Worm (Caenorhabditis elegans) whole organism, L1 larva: ENCODE results near the gene swsn-7.

Experiments used
- Y116A8C.19 ChIP-seq: sonication (generic microtip); optimal IDR thresholded peaks from 2 replicates; lab custom pipeline; 2016; ENCODE audit warnings: missing compliant biosample characterization, missing genetic modification characterization, borderline replicate concordance
- aly-2 ChIP-seq: fragments of 150-350 bp; optimal IDR thresholded peaks from 2 replicates; lab custom pipeline; 2014; ENCODE audit warnings: missing biosample characterization, missing genetic modification characterization
- ama-1 ChIP-seq: fragments of 150-350 bp; optimal IDR thresholded peaks from 2 replicates; lab custom pipeline; 2014
- blmp-1 ChIP-seq: fragments of 150-350 bp; optimal IDR thresholded peaks from 2 replicates; lab custom pipeline; 2014; ENCODE audit warnings: missing biosample characterization, missing genetic modification characterization
- lir-3 ChIP-seq: sonication (generic microtip); optimal IDR thresholded peaks from 2 replicates; lab custom pipeline; 2016; ENCODE audit warnings: mild to moderate bottlenecking, missing genetic modification characterization, moderate library complexity, missing compliant biosample characterization; ENCODE audit not compliant: poor library complexity
- nhr-76 ChIP-seq: sonication (generic microtip); optimal IDR thresholded peaks from 2 replicates; lab custom pipeline; 2017; ENCODE audit warnings: missing biosample characterization, missing genetic modification characterization
- pqm-1 ChIP-seq: sonication (generic microtip); optimal IDR thresholded peaks from 3 replicates; lab custom pipeline; 2017; ENCODE audit warnings: missing biosample characterization, missing genetic modification characterization
- tbx-2 ChIP-seq: sonication (generic microtip); optimal IDR thresholded peaks from 2 replicates; lab custom pipeline; 2016; ENCODE audit warnings: missing genetic modification characterization, missing compliant biosample characterization
- unc-62 ChIP-seq: fragments of 150-350 bp; optimal IDR thresholded peaks from 2 replicates; lab custom pipeline; 2014; ENCODE audit warnings: missing biosample characterization, missing genetic modification reagents, missing genetic modification characterization
- unc-86 ChIP-seq: sonication (generic microtip); optimal IDR thresholded peaks from 2 replicates; lab custom pipeline; 2016; ENCODE audit warnings: missing genetic modification characterization, missing compliant biosample characterization

DNA sequence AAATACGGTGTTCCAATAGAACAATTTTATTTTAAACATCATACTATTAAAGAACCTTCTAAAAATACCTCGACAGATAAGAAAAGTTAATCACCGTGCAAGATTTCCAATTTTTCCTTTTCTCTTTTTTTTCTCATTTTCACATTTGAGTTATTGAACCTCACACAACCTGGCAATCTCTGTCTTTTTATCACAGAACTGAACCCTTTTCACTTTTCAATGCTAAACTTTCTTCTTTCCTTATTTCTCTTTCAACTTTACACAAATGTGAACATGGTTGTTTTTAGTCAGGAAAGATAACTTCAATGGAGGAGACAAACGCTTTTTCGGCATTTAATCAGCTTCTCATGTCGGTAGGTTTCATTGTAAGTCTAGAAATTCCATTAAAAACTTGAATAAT is 25.3 kb upstream of the swsn-7 start, which contains the start of gene T05H10.4:
- TF ChIP-seq ama-1 (lab: Kevin White, UChicago) = no peak
- no peak for TF ChIP-seq unc-62
- TF ChIP-seq tbx-2 (tag; lab: Kevin White, UChicago) = no peak
- TF ChIP-seq blmp-1 (tag; lab: Kevin White, UChicago) = peak; percentile 53
- no peak for TF ChIP-seq lir-3 (tag; lab: Kevin White, UChicago)
- TF ChIP-seq nhr-76 (tag; lab: Kevin White, UChicago) = no peak
- TF ChIP-seq aly-2 (tag; lab: Kevin White, UChicago) = no peak
- no peak for TF ChIP-seq Y116A8C.19 (tag; lab: Kevin White, UChicago)
- no peak for TF ChIP-seq pqm-1 (tag; lab: Kevin White, UChicago)
- no peak for TF ChIP-seq unc-86 (tag; lab: Kevin White, UChicago)
